Fruit fly (Drosophila melanogaster) whole organism, embryonic: Measurements from ENCODE around the gene CG6005.

Source experiments
- CG15011 ChIP-seq: fragments of 200-800 bp; sonication (Bioruptor generic); optimal IDR thresholded peaks from 3 replicates; lab custom pipeline; 2018; ENCODE audit warnings: missing biosample characterization, mild to moderate bottlenecking, missing genetic modification characterization
- CG31224 ChIP-seq: fragments of 200-800 bp; sonication (Bioruptor generic); IDR thresholded peaks from 2 replicates; pipeline ENCODE4 v1.3.6; 2022; ENCODE audit warnings: missing biosample characterization, missing genetic modification characterization
- Oli ChIP-seq: fragments of 200-800 bp; sonication (Bioruptor generic); optimal IDR thresholded peaks from 2 replicates; lab custom pipeline; 2018; ENCODE audit warnings: missing biosample characterization, mild to moderate bottlenecking, missing genetic modification characterization, moderate library complexity
- inv ChIP-seq: fragments of 200-800 bp; sonication (Bioruptor generic); IDR thresholded peaks from 2 replicates; pipeline ENCODE4 v1.3.6; 2022; ENCODE audit warnings: missing biosample characterization, missing genetic modification characterization; ENCODE audit not compliant: partially characterized antibody
- lilli ChIP-seq: fragments of 200-800 bp; sonication (Bioruptor generic); optimal IDR thresholded peaks from 3 replicates; lab custom pipeline; 2016; ENCODE audit warnings: missing biosample characterization, missing genetic modification characterization
- tll ChIP-seq, 2 experiments: fragments of 200-800 bp in 1 of 2; fragments of >200 bp in 1 of 2; sonication (Bioruptor generic) in 1 of 2; optimal IDR thresholded peaks; 2 replicates each; lab custom pipeline; 2017 to 2019; ENCODE audit warnings: missing biosample characterization in 2 of 2, missing genetic modification characterization in 2 of 2, mild to moderate bottlenecking in 1 of 2, moderate library complexity in 1 of 2
- zen2 ChIP-seq: fragments of 200-800 bp; sonication (Bioruptor generic); IDR thresholded peaks from 3 replicates; pipeline ENCODE4 v1.3.6; 2022; ENCODE audit warnings: missing biosample characterization, missing genetic modification characterization; ENCODE audit not compliant: partially characterized antibody

dm6 chr3R:19060173-19060572 is 36.3 kb upstream of the CG6005 start:
- TF ChIP-seq Oli (no peak), CG31224 (no peak), tll (GFP tag; optimal IDR thresholded peaks at IDR 0.05; lab: Kevin White, UChicago) (no peak), zen2 (GFP tag; lab: Robert Waterston, UW) (no peak), CG15011 (GFP tag; lab: Kevin White, UChicago) (no peak), inv (GFP tag; lab: Robert Waterston, UW) (no peak), lilli (GFP tag; lab: Kevin White, UChicago) (no peak)
